Worm (Caenorhabditis elegans) whole organism, young adult: ENCODE data around the gene ZK899.3.

Experiments used
- T07F8.4 ChIP-seq: sonication (generic microtip); optimal IDR thresholded peaks from 2 replicates; lab custom pipeline; 2016; ENCODE audit warnings: mild to moderate bottlenecking, missing genetic modification characterization, moderate library complexity, missing compliant biosample characterization
- ceh-27 ChIP-seq: fragments of 200-800 bp; sonication (Bioruptor generic); optimal IDR thresholded peaks from 2 replicates; lab custom pipeline; 2018; ENCODE audit warnings: mild to moderate bottlenecking, missing genetic modification characterization, moderate library complexity, missing compliant biosample characterization
- mel-28 ChIP-seq: sonication (generic microtip); optimal IDR thresholded peaks from 2 replicates; lab custom pipeline; 2016; ENCODE audit warnings: borderline replicate concordance, mild to moderate bottlenecking, missing genetic modification characterization, missing compliant biosample characterization
- nhr-90 ChIP-seq: sonication (generic microtip); optimal IDR thresholded peaks from 2 replicates; lab custom pipeline; 2016; ENCODE audit warnings: missing genotype, mild to moderate bottlenecking, missing genetic modification characterization, missing compliant biosample characterization

- TF ChIP-seq ceh-27 (GFP tag; lab: Kevin White, UChicago) (no peak), nhr-90 (tag; lab: Kevin White, UChicago) (no peak), mel-28 (no peak), T07F8.4 (tag; lab: Kevin White, UChicago) (no peak)
Observed at ce11 chrX:9405922-9406321, 47.0 kb upstream of the ZK899.3 start.
